Fruit fly (Drosophila melanogaster): ENCODE results near the gene Brd.

The Brd gene

dm6 chr3L:14972625-14973250 lies at the start of gene Brd:
Brd (plus strand) TSS chr3L:14972667.
- no peak for TF ChIP-seq CG17801 (GFP tag; optimal IDR thresholded peaks at IDR 0.05; ENCODE audit: partially characterized antibody)

- no peak for TF ChIP-seq CG17801 (GFP tag; optimal IDR thresholded peaks at IDR 0.05; ENCODE audit: partially characterized antibody)
These were observed 46.9 kb upstream of the Brd start for dm6 chr3L:14925602-14926001.

dm6 chr3L:14942769-14943168 lies 29.7 kb upstream of the Brd start:
- no peak for TF ChIP-seq CG17801 (GFP tag; optimal IDR thresholded peaks at IDR 0.05; ENCODE audit: partially characterized antibody)

dm6 chr3L:14944231-14944630 lies 28.2 kb upstream of the Brd start, which contains the start of gene CG13465:
CG13465 (minus strand) TSS chr3L:14944331.
- TF ChIP-seq CG17801 (GFP tag; optimal IDR thresholded peaks at IDR 0.05; ENCODE audit: partially characterized antibody), result no peak

dm6 chr3L:14945961-14946466 lies 26.5 kb upstream of the Brd start, which contains the start of gene BobA:
BobA (minus strand) TSS chr3L:14946125.
- no peak for TF ChIP-seq CG17801 (GFP tag; optimal IDR thresholded peaks at IDR 0.05; ENCODE audit: partially characterized antibody)

dm6 chr3L:14949943-14950342 lies 22.5 kb upstream of the Brd start:
- no peak for TF ChIP-seq CG17801 (GFP tag; optimal IDR thresholded peaks at IDR 0.05; ENCODE audit: partially characterized antibody)

dm6 chr3L:14952858-14953669 lies 19.4 kb upstream of the Brd start:
- no peak for TF ChIP-seq CG17801 (GFP tag; optimal IDR thresholded peaks at IDR 0.05; ENCODE audit: partially characterized antibody)

dm6 chr3L:14956288-14957032 lies 16.0 kb upstream of the Brd start:
- no peak for TF ChIP-seq CG17801 (GFP tag; optimal IDR thresholded peaks at IDR 0.05; ENCODE audit: partially characterized antibody)

- TF ChIP-seq CG17801 (GFP tag; optimal IDR thresholded peaks at IDR 0.05; ENCODE audit: partially characterized antibody), result no peak
These were observed 15.5 kb upstream of the Brd start for dm6 chr3L:14957033-14957328.

dm6 chr3L:14958613-14959327 lies 13.7 kb upstream of the Brd start:
- TF ChIP-seq CG17801 (GFP tag; optimal IDR thresholded peaks at IDR 0.05; ENCODE audit: partially characterized antibody), result no peak

- no peak for TF ChIP-seq CG17801 (GFP tag; optimal IDR thresholded peaks at IDR 0.05; ENCODE audit: partially characterized antibody)
These were observed 11.9 kb upstream of the Brd start for dm6 chr3L:14960549-14960948.

- TF ChIP-seq CG17801 (GFP tag; optimal IDR thresholded peaks at IDR 0.05; ENCODE audit: partially characterized antibody), result no peak
These were observed 11.4 kb upstream of the Brd start for dm6 chr3L:14961027-14961426.

dm6 chr3L:14962729-14963128 lies 9.7 kb upstream of the Brd start:
- no peak for TF ChIP-seq CG17801 (GFP tag; optimal IDR thresholded peaks at IDR 0.05; ENCODE audit: partially characterized antibody)

- no peak for TF ChIP-seq CG17801 (GFP tag; optimal IDR thresholded peaks at IDR 0.05; ENCODE audit: partially characterized antibody)
These were observed 7.6 kb upstream of the Brd start for dm6 chr3L:14964862-14965261.

All from ovary, adult (tissue).